Worm (Caenorhabditis elegans): ENCODE measurements around the gene clec-135.

DNA sequence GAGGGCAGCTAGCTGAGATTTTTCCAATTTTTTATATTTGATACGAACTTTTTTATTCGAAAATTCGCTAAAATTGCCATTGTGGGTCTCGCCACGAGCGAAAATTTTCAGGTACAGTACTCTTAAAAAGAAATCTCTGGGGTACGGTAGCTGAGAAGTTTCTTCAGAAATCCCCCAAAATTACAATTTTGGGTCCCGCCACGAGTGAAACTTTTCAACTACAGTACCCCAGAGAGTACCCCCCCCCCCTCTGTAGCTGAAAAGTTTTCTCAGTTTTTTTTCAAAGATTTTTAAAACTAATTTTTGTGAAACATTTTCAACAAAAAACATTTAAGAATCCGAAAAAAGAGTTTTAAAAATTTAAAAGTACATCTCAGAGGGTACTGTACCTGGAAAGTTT, 13.6 kb downstream of the clec-135 start:
- TF ChIP-seq med-1 (GFP tag; optimal IDR thresholded peaks at IDR 0.05; ENCODE audit: insufficient read depth) (no peak), ztf-23 (GFP tag; IDR thresholded peaks at IDR 0.05) (no peak), cog-1 (tag; optimal IDR thresholded peaks at IDR 0.05) (no peak), klf-2 (GFP tag; conservative IDR thresholded peaks at IDR 0.05) (no peak), tab-1 (GFP tag; IDR thresholded peaks at IDR 0.05) (no peak), T22C8.4 (GFP tag; IDR thresholded peaks at IDR 0.05) (no peak), flt-1 (GFP tag; IDR thresholded peaks at IDR 0.05) (no peak), ref-1 (GFP tag; conservative IDR thresholded peaks at IDR 0.05) (no peak), ztf-29 (GFP tag; IDR thresholded peaks at IDR 0.05) (no peak)

Measured in whole organism, midembryonic.